Fruit fly (Drosophila melanogaster) whole organism, adult: Measurements from ENCODE around the gene CG34130.

Experiments used
- CG11617 ChIP-seq: fragments of 200-800 bp; sonication (Bioruptor generic); optimal IDR thresholded peaks from 2 replicates; lab custom pipeline; 2017; ENCODE audit warnings: mild to moderate bottlenecking, missing biosample characterization, missing genetic modification reagents, missing genetic modification characterization
- Mnt ChIP-seq: fragments of 200-800 bp; sonication (Bioruptor generic); optimal IDR thresholded peaks from 2 replicates; lab custom pipeline; 2016; ENCODE audit warnings: missing biosample characterization, mild to moderate bottlenecking, missing genetic modification characterization
- cic ChIP-seq: fragments of 200-800 bp; sonication (Bioruptor generic); optimal IDR thresholded peaks from 2 replicates; lab custom pipeline; 2017; ENCODE audit warnings: missing biosample characterization, mild to moderate bottlenecking, missing genetic modification characterization, moderate library complexity
- kay ChIP-seq: fragments of 200-800 bp; sonication (Bioruptor generic); peaks from one replicate; lab custom pipeline; 2016; ENCODE audit warnings: missing biosample characterization, missing genetic modification characterization, borderline replicate concordance
- pad ChIP-seq: fragments of 200-800 bp; sonication (Bioruptor generic); optimal IDR thresholded peaks from 3 replicates; lab custom pipeline; 2017; ENCODE audit warnings: missing biosample characterization, missing genetic modification characterization, mild to moderate bottlenecking, moderate library complexity, missing genetic modification reagents

DNA sequence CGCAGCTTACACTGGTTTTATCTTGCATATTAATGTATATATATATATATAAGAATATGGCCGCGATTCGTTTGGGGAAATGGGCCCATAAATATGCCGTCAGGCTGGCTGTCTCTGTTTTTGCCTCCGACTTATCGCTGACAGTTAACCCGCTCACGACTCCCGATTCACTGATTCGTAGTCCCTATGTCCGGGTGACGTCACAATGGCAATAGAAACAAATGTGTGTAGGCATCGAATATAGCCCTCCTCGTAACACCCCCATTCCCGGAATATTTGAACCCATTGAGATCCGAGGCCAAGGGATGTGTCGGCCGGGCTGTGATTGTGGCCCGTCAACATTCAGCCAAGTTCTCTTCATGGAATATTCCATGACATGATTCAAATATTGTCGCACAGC lies 47.7 kb upstream of the CG34130 start:
- TF ChIP-seq pad, result no peak
- no peak for TF ChIP-seq kay (GFP tag; lab: Kevin White, UChicago)
- TF ChIP-seq cic (GFP tag; lab: Kevin White, UChicago), result no peak
- no peak for TF ChIP-seq CG11617 (GFP tag; lab: Kevin White, UChicago)
- TF ChIP-seq Mnt (GFP tag; lab: Kevin White, UChicago), result no peak
